Worm (Caenorhabditis elegans) whole organism, late embryonic: ENCODE results near the gene gcy-7.

ENCODE experiments used
- C08G9.2 ChIP-seq: sonication (generic microtip); optimal IDR thresholded peaks from 2 replicates; lab custom pipeline; 2016; ENCODE audit warnings: mild to moderate bottlenecking, missing genetic modification characterization, moderate library complexity, missing compliant biosample characterization
- F13H6.1 ChIP-seq: sonication (generic microtip); optimal IDR thresholded peaks from 2 replicates; lab custom pipeline; 2016; ENCODE audit warnings: missing genetic modification characterization, missing compliant biosample characterization
- K09A11.1 ChIP-seq: sonication (generic microtip); optimal IDR thresholded peaks from 2 replicates; lab custom pipeline; 2017; ENCODE audit warnings: antibody characterized with exemption, mild to moderate bottlenecking, missing genetic modification characterization, missing compliant biosample characterization; ENCODE audit not compliant: insufficient read depth
- ahr-1 ChIP-seq: sonication (generic microtip); optimal IDR thresholded peaks from 2 replicates; lab custom pipeline; 2016; ENCODE audit warnings: missing genetic modification characterization, missing compliant biosample characterization
- ama-1 ChIP-seq: fragments of 150-350 bp; optimal IDR thresholded peaks from 2 replicates; lab custom pipeline; 2014
- ceh-14 ChIP-seq: sonication (generic microtip); optimal IDR thresholded peaks from 2 replicates; lab custom pipeline; 2016; ENCODE audit warnings: missing genotype, missing genetic modification characterization, missing compliant biosample characterization
- ceh-18 ChIP-seq: sonication (generic microtip); optimal IDR thresholded peaks from 2 replicates; lab custom pipeline; 2016; ENCODE audit warnings: missing genetic modification characterization, missing compliant biosample characterization
- ceh-22 ChIP-seq: sonication (generic microtip); optimal IDR thresholded peaks from 2 replicates; lab custom pipeline; 2017; ENCODE audit warnings: missing biosample characterization, missing genetic modification characterization
- ceh-34 ChIP-seq: sonication (generic microtip); optimal IDR thresholded peaks from 2 replicates; lab custom pipeline; 2016; ENCODE audit warnings: mild to moderate bottlenecking, missing genetic modification characterization, missing compliant biosample characterization
- ceh-45 ChIP-seq: fragments of 200-800 bp; sonication (Bioruptor generic); IDR thresholded peaks from 2 replicates; pipeline ENCODE4 v1.3.6; 2022; ENCODE audit warnings: missing genetic modification reagents, missing genetic modification characterization, missing compliant biosample characterization
- ceh-48 ChIP-seq: sonication (generic microtip); optimal IDR thresholded peaks from 2 replicates; lab custom pipeline; 2016; ENCODE audit warnings: missing genetic modification characterization, inconsistent platforms, missing compliant biosample characterization
- che-1 ChIP-seq: sonication (generic microtip); optimal IDR thresholded peaks from 2 replicates; lab custom pipeline; 2016; ENCODE audit warnings: mild to moderate bottlenecking, missing genetic modification characterization, missing compliant biosample characterization
- dmd-4 ChIP-seq: sonication (generic microtip); optimal IDR thresholded peaks from 2 replicates; lab custom pipeline; 2016; ENCODE audit warnings: borderline replicate concordance, missing genetic modification characterization, missing compliant biosample characterization
- dve-1 ChIP-seq: sonication (generic microtip); optimal IDR thresholded peaks from 2 replicates; lab custom pipeline; 2017; ENCODE audit warnings: antibody characterized with exemption, mild to moderate bottlenecking, missing genetic modification characterization, missing compliant biosample characterization
- elt-2 ChIP-seq: sonication (generic microtip); optimal IDR thresholded peaks from 2 replicates; lab custom pipeline; 2016; ENCODE audit warnings: missing genetic modification reagents, missing genetic modification characterization, missing compliant biosample characterization
- elt-4 ChIP-seq: sonication (generic microtip); optimal IDR thresholded peaks from 2 replicates; lab custom pipeline; 2016; ENCODE audit warnings: missing genetic modification characterization, missing compliant biosample characterization
- ets-4 ChIP-seq: sonication (generic microtip); optimal IDR thresholded peaks from 2 replicates; lab custom pipeline; 2016; ENCODE audit warnings: missing genetic modification characterization, missing compliant biosample characterization
- fax-1 ChIP-seq: sonication (generic microtip); optimal IDR thresholded peaks from 2 replicates; lab custom pipeline; 2016; ENCODE audit warnings: missing genotype, missing genetic modification characterization, missing compliant biosample characterization
- fkh-10 ChIP-seq: fragments of 150-350 bp; optimal IDR thresholded peaks from 2 replicates; lab custom pipeline; 2014; ENCODE audit warnings: missing biosample characterization, missing genetic modification reagents, missing genetic modification characterization
- gmeb-2 ChIP-seq: sonication (generic microtip); optimal IDR thresholded peaks from 2 replicates; lab custom pipeline; 2016; ENCODE audit warnings: missing genetic modification characterization, inconsistent platforms, missing compliant biosample characterization
- hlh-13 ChIP-seq: fragments of 200-800 bp; sonication (Bioruptor generic); optimal IDR thresholded peaks from 2 replicates; lab custom pipeline; 2018; ENCODE audit warnings: mild to moderate bottlenecking, missing genetic modification characterization, missing compliant biosample characterization
- hlh-15 ChIP-seq: sonication (generic microtip); optimal IDR thresholded peaks from 2 replicates; lab custom pipeline; 2016; ENCODE audit warnings: missing genetic modification characterization, missing compliant biosample characterization
- hlh-6 ChIP-seq: sonication (generic microtip); optimal IDR thresholded peaks from 2 replicates; lab custom pipeline; 2016; ENCODE audit warnings: missing genotype, missing genetic modification characterization, missing compliant biosample characterization
- hlh-8 ChIP-seq: sonication (generic microtip); optimal IDR thresholded peaks from 2 replicates; lab custom pipeline; 2016; ENCODE audit warnings: missing genotype, missing genetic modification characterization, missing compliant biosample characterization
- lin-11 ChIP-seq: fragments of 200-800 bp; sonication (Bioruptor generic); optimal IDR thresholded peaks from 2 replicates; lab custom pipeline; 2018; ENCODE audit warnings: mild to moderate bottlenecking, missing genetic modification characterization, missing compliant biosample characterization
- mec-3 ChIP-seq: sonication (generic microtip); optimal IDR thresholded peaks from 2 replicates; lab custom pipeline; 2016; ENCODE audit warnings: borderline replicate concordance, missing genetic modification characterization, missing compliant biosample characterization
- nhr-232 ChIP-seq: sonication (generic microtip); optimal IDR thresholded peaks from 2 replicates; lab custom pipeline; 2016; ENCODE audit warnings: missing genetic modification characterization, missing compliant biosample characterization
- npax-4 ChIP-seq: sonication (generic microtip); optimal IDR thresholded peaks from 2 replicates; lab custom pipeline; 2016; ENCODE audit warnings: missing genetic modification characterization, missing compliant biosample characterization
- odd-2 ChIP-seq: sonication (generic microtip); optimal IDR thresholded peaks from 2 replicates; lab custom pipeline; 2017; ENCODE audit warnings: antibody characterized with exemption, mild to moderate bottlenecking, missing genetic modification characterization, missing compliant biosample characterization
- pha-2 ChIP-seq: sonication (generic microtip); optimal IDR thresholded peaks from 2 replicates; lab custom pipeline; 2017; ENCODE audit warnings: mild to moderate bottlenecking, missing genetic modification characterization, missing compliant biosample characterization
- pha-4 ChIP-seq: fragments of 150-350 bp; optimal IDR thresholded peaks from 2 replicates; lab custom pipeline; 2018; ENCODE audit warnings: missing biosample characterization, missing genetic modification reagents, missing genetic modification characterization
- ref-2 ChIP-seq: sonication (generic microtip); optimal IDR thresholded peaks from 2 replicates; lab custom pipeline; 2016; ENCODE audit warnings: missing genetic modification characterization, missing compliant biosample characterization
- sdc-2 ChIP-seq: sonication (generic microtip); optimal IDR thresholded peaks from 2 replicates; lab custom pipeline; 2016; ENCODE audit warnings: missing genotype, missing genetic modification characterization, missing compliant biosample characterization
- sox-4 ChIP-seq: sonication (generic microtip); optimal IDR thresholded peaks from 2 replicates; lab custom pipeline; 2017; ENCODE audit warnings: mild to moderate bottlenecking, missing genetic modification characterization, inconsistent platforms, missing compliant biosample characterization
- tbx-2 ChIP-seq: sonication (generic microtip); optimal IDR thresholded peaks from 2 replicates; lab custom pipeline; 2016; ENCODE audit warnings: missing genetic modification characterization, missing compliant biosample characterization
- tbx-7 ChIP-seq: sonication (generic microtip); optimal IDR thresholded peaks from 2 replicates; lab custom pipeline; 2016; ENCODE audit warnings: missing genotype, missing genetic modification characterization, missing compliant biosample characterization
- ttx-3 ChIP-seq: sonication (generic microtip); optimal IDR thresholded peaks from 2 replicates; lab custom pipeline; 2016; ENCODE audit warnings: missing genetic modification reagents, missing genetic modification characterization, missing compliant biosample characterization
- unc-3 ChIP-seq, 2 experiments: fragments of 200-800 bp in 1 of 2; sonication (Bioruptor generic) in 1 of 2; sonication (generic microtip) in 1 of 2; conservative IDR thresholded peaks in 1 of 2; optimal IDR thresholded peaks in 1 of 2; 2 replicates each; pipeline versions ENCODE4 v1.3.6 to Lab custom; 2016 to 2022; ENCODE audit warnings: missing compliant biosample characterization in 2 of 2, missing genetic modification characterization in 2 of 2, missing genetic modification reagents in 1 of 2
- unc-86 ChIP-seq: sonication (generic microtip); optimal IDR thresholded peaks from 2 replicates; lab custom pipeline; 2016; ENCODE audit warnings: missing genetic modification characterization, missing compliant biosample characterization

Gene gcy-7

DNA sequence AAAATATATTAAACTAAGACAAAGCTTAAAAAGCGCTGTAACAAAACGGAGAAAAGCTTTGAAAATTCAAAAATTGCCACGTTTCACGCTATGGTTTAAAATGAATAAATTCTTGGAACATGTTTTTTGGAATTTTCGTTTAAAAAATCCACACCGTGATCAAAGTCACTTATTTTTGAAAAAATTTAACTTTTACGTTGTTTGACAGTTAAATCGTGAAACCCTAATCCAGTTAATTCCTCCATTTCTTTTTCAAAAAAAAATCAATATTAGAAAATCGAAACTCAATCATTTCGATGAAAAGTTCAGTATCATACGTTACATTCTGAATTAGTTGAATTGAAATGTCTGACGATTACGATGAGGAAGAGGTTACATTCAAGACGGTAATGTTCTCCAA lies 11.3 kb upstream of the gcy-7 start, which contains the start of gene F38E1.3:
Gene F38E1.3 (plus strand): TSS at position 301 of the 400 bp plus-strand sequence.
- TF ChIP-seq odd-2 (tag; lab: Kevin White, UChicago), result no peak
- no peak for TF ChIP-seq C08G9.2 (tag; lab: Kevin White, UChicago)
- TF ChIP-seq, all 69 proteins: peak for 0

- TF ChIP-seq ceh-45 (GFP tag; lab: Robert Waterston, UW) (no peak), unc-86 (tag; lab: Kevin White, UChicago) (no peak), tbx-2 (tag; lab: Kevin White, UChicago) (no peak), fax-1 (no peak), sox-4 (tag; lab: Kevin White, UChicago) (no peak), ceh-34 (no peak), ceh-18 (no peak), ceh-22 (tag; lab: Kevin White, UChicago) (no peak), unc-3 (GFP tag; conservative IDR thresholded peaks at IDR 0.05; lab: Robert Waterston, UW) (no peak), unc-3 (tag; optimal IDR thresholded peaks at IDR 0.05; lab: Kevin White, UChicago) (no peak)
Measured at ce11 chrV:8379206-8379605, 8.0 kb upstream of the gcy-7 start, which contains the start of gene F52E1.5. Gene F52E1.5 (plus strand): TSS chrV:8379506.

DNA sequence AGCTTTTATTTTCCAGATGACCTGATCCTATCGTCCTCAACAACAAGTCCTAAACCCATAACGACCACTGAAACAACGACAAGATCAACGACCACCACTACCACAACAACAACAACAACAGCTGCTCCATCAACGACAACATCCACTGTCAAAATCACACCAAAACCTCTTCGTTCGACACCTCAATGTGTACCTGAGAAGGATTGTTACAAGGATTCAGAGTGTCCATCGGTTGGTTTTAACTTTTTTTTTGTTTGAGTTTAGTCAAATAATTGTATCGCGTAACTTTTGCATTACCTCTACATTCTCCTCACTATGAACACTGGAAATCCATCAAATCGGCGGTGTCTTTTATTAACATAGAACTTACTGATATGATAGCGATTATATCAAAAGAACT lies 7.1 kb upstream of the gcy-7 start:
- TF ChIP-seq fkh-10 (GFP tag; lab: Kevin White, UChicago), result no peak
- TF ChIP-seq pha-4 (tag; lab: Kevin White, UChicago), result no peak
- no peak for TF ChIP-seq ets-4 (tag; lab: Kevin White, UChicago)
- no peak for TF ChIP-seq sdc-2 (tag; lab: Kevin White, UChicago)
- TF ChIP-seq dve-1, result no peak
- TF ChIP-seq F13H6.1 (tag; lab: Kevin White, UChicago), result no peak
- no peak for TF ChIP-seq lin-11 (tag; lab: Kevin White, UChicago)
- no peak for TF ChIP-seq pha-2 (tag; lab: Kevin White, UChicago)
- TF ChIP-seq ama-1, result no peak
- TF ChIP-seq nhr-232 (tag; lab: Kevin White, UChicago), result no peak

ce11 chrV:8383716-8384115 lies 3.4 kb upstream of the gcy-7 start, which contains the start of gene F52E1.14:
Gene F52E1.14 (plus strand): TSS chrV:8383922.
- TF ChIP-seq dmd-4 (tag; lab: Kevin White, UChicago) (no peak), tbx-7 (tag; lab: Kevin White, UChicago) (no peak), elt-2 (tag; lab: Kevin White, UChicago) (peak; percentile 29), hlh-6 (no peak)
- TF ChIP-seq, all 69 proteins: peak for 1

DNA sequence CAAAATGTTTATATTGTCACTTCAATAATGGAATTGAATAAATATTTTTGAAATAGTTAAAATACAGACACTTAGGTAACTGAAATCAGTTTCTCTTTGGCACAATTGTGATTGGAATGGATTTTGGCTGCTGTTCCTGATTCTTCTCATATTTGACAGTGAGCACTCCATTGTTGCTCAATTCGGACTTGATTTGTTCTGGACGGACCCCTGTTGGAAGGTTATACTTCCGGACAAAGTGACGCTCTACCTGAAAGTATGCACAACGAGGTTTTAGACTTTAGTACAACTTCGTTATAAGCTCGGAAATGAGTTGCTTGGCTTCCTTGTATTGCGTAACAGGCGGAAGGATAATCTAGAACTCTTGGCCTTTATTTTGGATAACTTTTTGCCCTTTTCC lies 2.3 kb upstream of the gcy-7 start:
- TF ChIP-seq odd-2 (tag; lab: Kevin White, UChicago) (no peak), hlh-13 (GFP tag; lab: Kevin White, UChicago) (no peak), ttx-3 (tag; lab: Kevin White, UChicago) (no peak), ref-2 (no peak), elt-4 (tag; lab: Kevin White, UChicago) (no peak), ceh-18 (no peak), hlh-6 (no peak), hlh-8 (tag; lab: Kevin White, UChicago) (no peak), ceh-14 (tag; lab: Kevin White, UChicago) (no peak)

- TF ChIP-seq mec-3 (tag; lab: Kevin White, UChicago) (no peak), gmeb-2 (no peak), ahr-1 (tag; lab: Kevin White, UChicago) (no peak), K09A11.1 (no peak), che-1 (tag; lab: Kevin White, UChicago) (no peak), hlh-15 (tag; lab: Kevin White, UChicago) (no peak), tbx-7 (tag; lab: Kevin White, UChicago) (no peak), npax-4 (tag; lab: Kevin White, UChicago) (no peak), hlh-6 (no peak), ceh-48 (no peak)
Measured at ce11 chrV:8385879-8386530, 1.2 kb upstream of the gcy-7 start, which contains the start of gene hsp-17. Gene hsp-17 (minus strand): TSS chrV:8385929.
